Fruit fly (Drosophila melanogaster) whole organism, embryonic: ENCODE measurements around the gene RSG7.

ENCODE experiments used
- BEAF-32 ChIP-seq: fragments of 200-800 bp; sonication (Bioruptor generic); optimal IDR thresholded peaks from 3 replicates; lab custom pipeline; 2017; ENCODE audit warnings: missing biosample characterization, missing genetic modification characterization, mild to moderate bottlenecking, moderate library complexity, missing genetic modification reagents
- CG10321 ChIP-seq: fragments of 200-800 bp; sonication (Bioruptor generic); IDR thresholded peaks from 2 replicates; pipeline ENCODE4 v1.3.6; 2022; ENCODE audit warnings: missing biosample characterization, missing genetic modification characterization
- CG10654 ChIP-seq: fragments of 200-800 bp; sonication (Bioruptor generic); optimal IDR thresholded peaks from 2 replicates; lab custom pipeline; 2016; ENCODE audit warnings: missing biosample characterization, missing genetic modification characterization
- CG12155 ChIP-seq: fragments of 200-800 bp; sonication (Bioruptor generic); optimal IDR thresholded peaks from 3 replicates; lab custom pipeline; 2016; ENCODE audit warnings: missing biosample characterization, missing genetic modification characterization
- CG12659 ChIP-seq: fragments of 200-800 bp; sonication (Bioruptor generic); optimal IDR thresholded peaks from 3 replicates; lab custom pipeline; 2017; ENCODE audit warnings: mild to moderate bottlenecking, missing biosample characterization, missing genetic modification reagents, missing genetic modification characterization
- CG13424 ChIP-seq: fragments of 200-800 bp; sonication (Bioruptor generic); optimal IDR thresholded peaks from 2 replicates; lab custom pipeline; 2019; ENCODE audit warnings: missing biosample characterization, mild to moderate bottlenecking, missing genetic modification characterization, moderate library complexity
- CG13624 ChIP-seq: fragments of 200-800 bp; sonication (Bioruptor generic); optimal IDR thresholded peaks from 2 replicates; lab custom pipeline; 2016; ENCODE audit warnings: missing biosample characterization, missing genetic modification characterization
- CG14860 ChIP-seq: fragments of 200-800 bp; sonication (Bioruptor generic); IDR thresholded peaks from 3 replicates; pipeline ENCODE4 v1.3.6; 2022; ENCODE audit warnings: missing biosample characterization, missing genetic modification characterization; ENCODE audit not compliant: partially characterized antibody
- CG15514 ChIP-seq: fragments of 200-800 bp; sonication (Bioruptor generic); optimal IDR thresholded peaks from 3 replicates; lab custom pipeline; 2017; ENCODE audit warnings: missing biosample characterization, missing genetic modification characterization, mild to moderate bottlenecking, moderate library complexity, missing genetic modification reagents
- CG17829 ChIP-seq: fragments of 200-800 bp; optimal IDR thresholded peaks from 2 replicates; lab custom pipeline; 2019; ENCODE audit warnings: missing biosample characterization, mild to moderate bottlenecking, missing genetic modification characterization, moderate library complexity
- CG2678 ChIP-seq: fragments of 200-800 bp; sonication (Bioruptor generic); optimal IDR thresholded peaks from 3 replicates; lab custom pipeline; 2019; ENCODE audit warnings: missing biosample characterization, mild to moderate bottlenecking, missing genetic modification characterization, moderate library complexity
- CG3407 ChIP-seq: fragments of 200-800 bp; sonication (Bioruptor generic); optimal IDR thresholded peaks from 2 replicates; lab custom pipeline; 2018; ENCODE audit warnings: missing biosample characterization, mild to moderate bottlenecking, missing genetic modification characterization
- CG4617 ChIP-seq: fragments of 200-800 bp; sonication (Bioruptor generic); optimal IDR thresholded peaks from 3 replicates; lab custom pipeline; 2016; ENCODE audit warnings: missing biosample characterization, missing genetic modification characterization, borderline replicate concordance
- CG6175 ChIP-seq: fragments of 200-800 bp; sonication (Bioruptor generic); IDR thresholded peaks from 3 replicates; pipeline ENCODE4 v1.3.6; 2022; ENCODE audit warnings: missing biosample characterization, missing genetic modification characterization
- CG6272 ChIP-seq: fragments of 200-800 bp; sonication (Bioruptor generic); IDR thresholded peaks from 2 replicates; pipeline ENCODE4 v1.3.6; 2022; ENCODE audit warnings: missing biosample characterization, missing genetic modification characterization
- CG6791 ChIP-seq: fragments of 200-800 bp; sonication (Bioruptor generic); IDR thresholded peaks from 3 replicates; pipeline ENCODE4 v1.3.6; 2022; ENCODE audit warnings: missing biosample characterization, missing genetic modification characterization; ENCODE audit not compliant: partially characterized antibody
- CG7357 ChIP-seq: fragments of 200-800 bp; sonication (Bioruptor generic); IDR thresholded peaks from 3 replicates; pipeline ENCODE4 v1.3.6; 2022; ENCODE audit warnings: missing biosample characterization, missing genetic modification characterization
- CG7963 ChIP-seq: fragments of 200-800 bp; sonication (Bioruptor generic); IDR thresholded peaks from 3 replicates; pipeline ENCODE4 v1.3.6; 2022; ENCODE audit warnings: missing biosample characterization, missing genetic modification characterization; ENCODE audit not compliant: partially characterized antibody
- CG9797 ChIP-seq: fragments of 200-800 bp; sonication (Bioruptor generic); optimal IDR thresholded peaks from 3 replicates; lab custom pipeline; 2018; ENCODE audit warnings: missing biosample characterization, mild to moderate bottlenecking, missing genetic modification characterization
- CoRest ChIP-seq: fragments of 200-800 bp; sonication (Bioruptor generic); optimal IDR thresholded peaks from 3 replicates; lab custom pipeline; 2018; ENCODE audit warnings: missing biosample characterization, mild to moderate bottlenecking, missing genetic modification characterization, moderate library complexity
- Dll ChIP-seq: fragments of 200-800 bp; sonication (Bioruptor generic); IDR thresholded peaks from 4 replicates; pipeline ENCODE4 v1.3.6; 2022; ENCODE audit warnings: missing biosample characterization, missing genetic modification characterization; ENCODE audit not compliant: partially characterized antibody
- E2f2 ChIP-seq: fragments of 200-800 bp; sonication (Bioruptor generic); IDR thresholded peaks from 2 replicates; pipeline ENCODE4 v1.3.6; 2022; ENCODE audit warnings: missing biosample characterization, missing genetic modification characterization
- Gsc ChIP-seq: fragments of 200-800 bp; sonication (Bioruptor generic); IDR thresholded peaks from 2 replicates; pipeline ENCODE4 v1.3.6; 2022; ENCODE audit warnings: missing biosample characterization, missing genetic modification characterization
- Hmr ChIP-seq: fragments of 200-800 bp; sonication (Bioruptor generic); optimal IDR thresholded peaks from 3 replicates; lab custom pipeline; 2017; ENCODE audit warnings: mild to moderate bottlenecking, missing biosample characterization, missing genetic modification reagents, missing genetic modification characterization
- MESR4 ChIP-seq: fragments of 200-800 bp; sonication (Bioruptor generic); optimal IDR thresholded peaks from 2 replicates; lab custom pipeline; 2018; ENCODE audit warnings: missing biosample characterization, mild to moderate bottlenecking, missing genetic modification characterization, moderate library complexity
- Med ChIP-seq: fragments of 200-800 bp; sonication (Bioruptor generic); peaks from one replicate; lab custom pipeline; 2016; ENCODE audit warnings: missing biosample characterization, missing genetic modification characterization, mild to moderate bottlenecking, inconsistent platforms, moderate library complexity
- Oaz ChIP-seq: fragments of 200-800 bp; sonication (Bioruptor generic); IDR thresholded peaks from 2 replicates; pipeline ENCODE4 v1.3.6; 2022; ENCODE audit warnings: missing biosample characterization, missing genetic modification characterization
- Opbp ChIP-seq: fragments of 200-800 bp; sonication (Bioruptor generic); IDR thresholded peaks from 3 replicates; pipeline ENCODE4 v1.3.6; 2022; ENCODE audit warnings: missing biosample characterization, missing genetic modification characterization; ENCODE audit not compliant: partially characterized antibody
- Scr ChIP-seq: fragments of 200-800 bp; sonication (Bioruptor generic); IDR thresholded peaks from 2 replicates; pipeline ENCODE4 v1.3.6; 2022; ENCODE audit warnings: missing biosample characterization, missing genetic modification characterization; ENCODE audit not compliant: partially characterized antibody
- Sry-δ ChIP-seq: fragments of 200-800 bp; sonication (Bioruptor generic); optimal IDR thresholded peaks from 2 replicates; lab custom pipeline; 2016; ENCODE audit warnings: missing biosample characterization, missing genetic modification characterization
- Stat92E ChIP-seq, 3 experiments: fragments of >200 bp in 2 of 3; fragments of 200-800 bp in 1 of 3; sonication (Bioruptor generic) in 1 of 3; optimal IDR thresholded peaks; 2 replicates each; lab custom pipeline; 2017 to 2019; ENCODE audit warnings: missing biosample characterization in 3 of 3, missing genetic modification characterization in 3 of 3, mild to moderate bottlenecking in 1 of 3, moderate library complexity in 1 of 3
- ato ChIP-seq: fragments of 200-800 bp; sonication (Bioruptor generic); IDR thresholded peaks from 2 replicates; pipeline ENCODE4 v1.3.6; 2022; ENCODE audit warnings: missing biosample characterization, missing genetic modification characterization; ENCODE audit not compliant: partially characterized antibody
- az2 ChIP-seq: fragments of 200-800 bp; sonication (Bioruptor generic); optimal IDR thresholded peaks from 3 replicates; lab custom pipeline; 2016; ENCODE audit warnings: missing biosample characterization, missing genetic modification characterization
- br ChIP-seq: fragments of >200 bp; optimal IDR thresholded peaks from 2 replicates; lab custom pipeline; 2017
- dysf ChIP-seq: fragments of 200-800 bp; sonication (Bioruptor generic); IDR thresholded peaks from 3 replicates; pipeline ENCODE4 v1.3.6; 2022; ENCODE audit warnings: missing biosample characterization, missing genetic modification characterization
- eve ChIP-seq, 2 experiments: fragments of >200 bp; optimal IDR thresholded peaks; 2 replicates each; lab custom pipeline; 2017; ENCODE audit warnings: missing biosample characterization in 2 of 2, missing genetic modification characterization in 2 of 2
- ewg ChIP-seq: fragments of 200-800 bp; sonication (Bioruptor generic); optimal IDR thresholded peaks from 3 replicates; lab custom pipeline; 2017; ENCODE audit warnings: mild to moderate bottlenecking, missing biosample characterization, missing genetic modification reagents, missing genetic modification characterization
- gcm2 ChIP-seq: fragments of 200-800 bp; sonication (Bioruptor generic); optimal IDR thresholded peaks from 2 replicates; lab custom pipeline; 2016; ENCODE audit warnings: missing biosample characterization, missing genetic modification characterization
- klu ChIP-seq: fragments of 200-800 bp; sonication (Bioruptor generic); IDR thresholded peaks from 2 replicates; pipeline ENCODE4 v1.3.6; 2022; ENCODE audit warnings: missing biosample characterization, missing genetic modification characterization
- mld ChIP-seq: fragments of 200-800 bp; sonication (Bioruptor generic); IDR thresholded peaks from 3 replicates; pipeline ENCODE4 v1.3.6; 2022; ENCODE audit warnings: missing biosample characterization, missing genetic modification characterization; ENCODE audit not compliant: partially characterized antibody
- nau ChIP-seq: fragments of 200-800 bp; sonication (Bioruptor generic); optimal IDR thresholded peaks from 3 replicates; lab custom pipeline; 2017; ENCODE audit warnings: missing biosample characterization, mild to moderate bottlenecking, missing genetic modification characterization, missing genetic modification reagents
- pb ChIP-seq: fragments of 200-800 bp; sonication (Bioruptor generic); optimal IDR thresholded peaks from 3 replicates; lab custom pipeline; 2016; ENCODE audit warnings: missing biosample characterization, missing genetic modification characterization
- phol ChIP-seq: fragments of 200-800 bp; sonication (Bioruptor generic); optimal IDR thresholded peaks from 3 replicates; lab custom pipeline; 2018; ENCODE audit warnings: missing biosample characterization, mild to moderate bottlenecking, missing genetic modification characterization, moderate library complexity
- scrt ChIP-seq: fragments of 200-800 bp; sonication (Bioruptor generic); optimal IDR thresholded peaks from 2 replicates; lab custom pipeline; 2018; ENCODE audit warnings: missing biosample characterization, mild to moderate bottlenecking, missing genetic modification characterization, moderate library complexity
- so ChIP-seq: fragments of 200-800 bp; sonication (Bioruptor generic); IDR thresholded peaks from 3 replicates; pipeline ENCODE4 v1.3.6; 2022; ENCODE audit warnings: missing biosample characterization, missing genetic modification characterization
- stwl ChIP-seq: fragments of 200-800 bp; sonication (Bioruptor generic); optimal IDR thresholded peaks from 3 replicates; lab custom pipeline; 2018; ENCODE audit warnings: missing biosample characterization, mild to moderate bottlenecking, missing genetic modification characterization, moderate library complexity
- tgo ChIP-seq: fragments of 200-800 bp; sonication (Bioruptor generic); IDR thresholded peaks from 3 replicates; pipeline ENCODE4 v1.3.6; 2022; ENCODE audit warnings: missing biosample characterization, missing genetic modification characterization
- tna ChIP-seq: fragments of 200-800 bp; sonication (Bioruptor generic); IDR thresholded peaks from 2 replicates; pipeline ENCODE4 v1.3.6; 2022; ENCODE audit warnings: missing biosample characterization, missing genetic modification characterization; ENCODE audit not compliant: partially characterized antibody
- trem ChIP-seq: fragments of 200-800 bp; optimal IDR thresholded peaks from 3 replicates; lab custom pipeline; 2019; ENCODE audit warnings: missing biosample characterization, mild to moderate bottlenecking, missing genetic modification characterization, moderate library complexity
- zfh2 ChIP-seq: fragments of 200-800 bp; sonication (Bioruptor generic); optimal IDR thresholded peaks from 2 replicates; lab custom pipeline; 2016; ENCODE audit warnings: missing biosample characterization, missing genetic modification characterization

RSG7 gene

dm6 chrX:16803299-16803698 is 40.9 kb downstream of the RSG7 start, which contains the start of the genes Rai1 and CG13005:
TSS of gene Rai1 (minus strand) at chrX:16803344.
TSS of gene CG13005 (plus strand) at chrX:16803650.
- TF ChIP-seq nau (GFP tag; lab: Kevin White, UChicago) (no peak), Oaz (GFP tag; lab: Robert Waterston, UW) (no peak), tgo (no peak), CG3407 (GFP tag; lab: Kevin White, UChicago) (no peak), Med (GFP tag; lab: Kevin White, UChicago) (peak; percentile 63), CG13424 (no peak), br (lab: Kevin White, UChicago) (no peak), CoRest (tag; lab: Kevin White, UChicago) (peak; percentile 47), CG13624 (GFP tag; lab: Kevin White, UChicago) (peak; percentile 53), CG6272 (GFP tag; lab: Robert Waterston, UW) (no peak), az2 (GFP tag; lab: Kevin White, UChicago) (no peak), CG6791 (peak; percentile 86; the same call in 2 of the 3 replicates), ewg (peak; percentile 54), Sry-δ (GFP tag; lab: Kevin White, UChicago) (peak; percentile 88), gcm2 (GFP tag; lab: Kevin White, UChicago) (no peak), CG7963 (peak; percentile 59; the same call in 2 of the 3 replicates), CG15514 (GFP tag; lab: Kevin White, UChicago) (peak; percentile 50), CG7357 (GFP tag; lab: Robert Waterston, UW) (peak; percentile 53; the same call in 1 of the 3 replicates), CG9797 (GFP tag; lab: Kevin White, UChicago) (peak; percentile 53), MESR4 (GFP tag; lab: Kevin White, UChicago) (no peak), CG4617 (GFP tag; lab: Kevin White, UChicago) (peak; percentile 13), zfh2 (GFP tag; lab: Kevin White, UChicago) (no peak), CG14860 (GFP tag; lab: Robert Waterston, UW) (peak; percentile 81), Opbp (GFP tag; lab: Robert Waterston, UW) (peak; percentile 83), tna (peak; percentile 73), CG6175 (GFP tag; lab: Robert Waterston, UW) (no peak), ato (GFP tag; lab: Robert Waterston, UW) (peak; percentile 72), CG17829 (peak; percentile 29), stwl (peak; percentile 57), trem (tag; lab: Kevin White, UChicago) (peak; percentile 34), Gsc (GFP tag; lab: Robert Waterston, UW) (no peak), BEAF-32 (GFP tag; lab: Kevin White, UChicago) (peak; percentile 84), klu (GFP tag; lab: Robert Waterston, UW) (no peak), eve (GFP tag; optimal IDR thresholded peaks at IDR 0.05; lab: Kevin White, UChicago) (no peak), CG12155 (GFP tag; lab: Kevin White, UChicago) (no peak), mld (GFP tag; lab: Robert Waterston, UW) (0 out of 3 replicates have a peak, but pooled peaks have one; percentile 67), Dll (GFP tag; lab: Robert Waterston, UW) (peak; percentile 89), dysf (no peak), Hmr (no peak), CG12659 (no peak), so (GFP tag; lab: Robert Waterston, UW) (no peak), CG2678 (tag; lab: Kevin White, UChicago) (no peak), Stat92E (GFP tag; optimal IDR thresholded peaks at IDR 0.05; lab: Kevin White, UChicago) (peak in 1 of 3 experiments; percentile 55), E2f2 (GFP tag; lab: Robert Waterston, UW) (peak; percentile 75), CG10654 (no peak), scrt (GFP tag; lab: Kevin White, UChicago) (no peak), Scr (GFP tag; lab: Robert Waterston, UW) (peak; percentile 89), CG10321 (no peak), phol (tag; lab: Kevin White, UChicago) (peak; percentile 7), pb (GFP tag; lab: Kevin White, UChicago) (no peak)
